Worm (Caenorhabditis elegans) whole organism, L4 larva: ENCODE results near the gene lbp-2.

Experiments used
- fkh-10 ChIP-seq: fragments of 150-350 bp; optimal IDR thresholded peaks from 2 replicates; lab custom pipeline; 2014; ENCODE audit warnings: missing biosample characterization, missing genetic modification reagents, missing genetic modification characterization
- mes-2 ChIP-seq: sonication (generic microtip); optimal IDR thresholded peaks from 2 replicates; lab custom pipeline; 2016; ENCODE audit warnings: missing genotype, mild to moderate bottlenecking, missing genetic modification characterization, missing compliant biosample characterization; ENCODE audit not compliant: poor library complexity, severe bottlenecking
- skn-1 ChIP-seq: fragments of 150-350 bp; optimal IDR thresholded peaks from 2 replicates; lab custom pipeline; 2014; ENCODE audit warnings: missing biosample characterization, missing genetic modification characterization
- unc-62 ChIP-seq, 3 experiments: fragments of 150-350 bp in 1 of 3; sonication (generic microtip); optimal IDR thresholded peaks in 2 of 3; peaks in 1 of 3; 1 replicate in 1 of 3; 2 replicates in 2 of 3; lab custom pipeline; 2014 to 2017; ENCODE audit warnings: missing biosample characterization in 3 of 3, missing genetic modification characterization in 3 of 3, missing genetic modification reagents in 3 of 3, missing genotype in 1 of 3

ce11 chrX:3280130-3280529, 19.7 kb downstream of the lbp-2 start, which contains the start of gene K09C4.10:
- TF ChIP-seq skn-1 (tag; lab: Kevin White, UChicago) (no peak), mes-2 (tag; lab: Kevin White, UChicago) (no peak), unc-62 (GFP tag; optimal IDR thresholded peaks at IDR 0.05 in 1 of 2; lab: Kevin White, UChicago) (no peak), unc-62 (tag; optimal IDR thresholded peaks at IDR 0.05; lab: Kevin White, UChicago) (no peak), fkh-10 (GFP tag; lab: Kevin White, UChicago) (no peak)
